Fruit fly (Drosophila melanogaster): Measurements from ENCODE around the gene CG11666.
A peak's percentile ranks its signal among the peaks of the same experiment; 100 is the strongest.

The CG11666 gene

DNA sequence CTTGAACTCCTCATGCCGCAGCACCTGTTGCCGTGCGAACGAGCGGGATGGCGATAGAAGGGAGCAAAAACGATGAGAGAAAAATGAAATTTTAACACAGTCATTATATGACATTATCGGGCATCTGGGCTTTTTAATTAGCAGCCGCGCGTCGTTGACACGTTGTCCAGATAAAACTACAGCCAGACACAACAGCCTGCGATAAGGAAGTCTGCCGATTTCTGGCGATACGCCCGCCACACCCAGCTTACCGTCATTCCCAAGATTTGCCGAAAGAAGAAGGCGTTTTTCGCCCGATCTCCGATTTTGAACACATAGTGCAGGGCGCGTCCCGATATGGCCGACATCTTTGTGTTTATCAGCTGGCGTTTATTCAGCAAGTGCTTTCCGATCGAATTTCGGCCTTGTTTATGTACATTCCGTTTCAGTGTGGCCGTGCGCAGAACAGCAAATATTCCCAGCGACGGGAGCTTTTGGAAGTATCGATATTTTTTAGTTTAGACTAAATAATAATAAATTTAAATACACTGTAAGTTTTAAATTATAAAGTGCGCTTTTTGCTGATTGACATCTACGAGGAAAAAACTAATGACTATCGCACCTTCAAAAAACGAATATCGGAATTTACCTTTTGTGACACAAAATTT lies 43.6 kb downstream of the CG11666 start, which contains the start of gene CG1532 (continued):
- TF ChIP-seq CG5180 (GFP tag; optimal IDR thresholded peaks at IDR 0.05), result no peak
- no peak for TF ChIP-seq Ada2b (GFP tag; IDR thresholded peaks at IDR 0.05)
- TF ChIP-seq CG12659 (GFP tag; optimal IDR thresholded peaks at IDR 0.05), result peak; percentile 61
- TF ChIP-seq bsh (GFP tag; optimal IDR thresholded peaks at IDR 0.05), result no peak
- TF ChIP-seq NFAT (GFP tag; IDR thresholded peaks at IDR 0.05), result no peak
- peak; percentile 64; the same call in 1 of the 2 replicates for TF ChIP-seq unc-4 (GFP tag; IDR thresholded peaks at IDR 0.05; ENCODE audit: partially characterized antibody)
- TF ChIP-seq pita (GFP tag; optimal IDR thresholded peaks at IDR 0.05), result no peak
- no peak for TF ChIP-seq ttk (GFP tag; IDR thresholded peaks at IDR 0.05)
- no peak for TF ChIP-seq CG10274 (GFP tag; optimal IDR thresholded peaks at IDR 0.05)
- TF ChIP-seq psq (GFP tag; optimal IDR thresholded peaks at IDR 0.05), result no peak
- TF ChIP-seq kay (GFP tag; optimal IDR thresholded peaks at IDR 0.05), result no peak
- no peak for TF ChIP-seq otp (GFP tag; IDR thresholded peaks at IDR 0.05)
- no peak for TF ChIP-seq Hand (GFP tag; optimal IDR thresholded peaks at IDR 0.05)
- TF ChIP-seq CG15696 (tag; optimal IDR thresholded peaks at IDR 0.05), result no peak
- no peak for TF ChIP-seq Kr (GFP tag; optimal IDR thresholded peaks at IDR 0.05)
- peak; percentile 58; the same call in 1 of the 3 replicates for TF ChIP-seq CG6791 (GFP tag; IDR thresholded peaks at IDR 0.05; ENCODE audit: partially characterized antibody)
- TF ChIP-seq Abd-B (GFP tag; optimal IDR thresholded peaks at IDR 0.05), result no peak
- no peak for TF ChIP-seq ap (GFP tag; IDR thresholded peaks at IDR 0.05)
- no peak for TF ChIP-seq ind (GFP tag; optimal IDR thresholded peaks at IDR 0.05)
- TF ChIP-seq Rx (GFP tag; IDR thresholded peaks at IDR 0.05), result no peak
- peak; percentile 5 for TF ChIP-seq CG12391 (tag; optimal IDR thresholded peaks at IDR 0.05)
- no peak for TF ChIP-seq corto (GFP tag; optimal IDR thresholded peaks at IDR 0.05)
- no peak for TF ChIP-seq H2.0 (GFP tag; IDR thresholded peaks at IDR 0.05)
- TF ChIP-seq CG13624 (GFP tag; optimal IDR thresholded peaks at IDR 0.05), result no peak
- TF ChIP-seq CG3726 (GFP tag; IDR thresholded peaks at IDR 0.05), result no peak
- TF ChIP-seq wor (GFP tag; IDR thresholded peaks at IDR 0.05), result no peak
- TF ChIP-seq CG4730 (GFP tag; IDR thresholded peaks at IDR 0.05), result no peak
- TF ChIP-seq CG8944 (GFP tag; optimal IDR thresholded peaks at IDR 0.05), result no peak
- TF ChIP-seq nerfin-1 (tag; optimal IDR thresholded peaks at IDR 0.05), result no peak
- no peak for TF ChIP-seq Poxn (GFP tag; IDR thresholded peaks at IDR 0.05)
- TF ChIP-seq CG4360 (GFP tag; IDR thresholded peaks at IDR 0.05), result no peak
- 0 out of 2 replicates have a peak, but pooled peaks have one; percentile 9 for TF ChIP-seq Awh (GFP tag; IDR thresholded peaks at IDR 0.05)
- TF ChIP-seq CG1233 (GFP tag; optimal IDR thresholded peaks at IDR 0.05), result no peak
- no peak for TF ChIP-seq fd64A (GFP tag; optimal IDR thresholded peaks at IDR 0.05)
- TF ChIP-seq prd (optimal IDR thresholded peaks at IDR 0.05), result no peak
- TF ChIP-seq prd (GFP tag; IDR thresholded peaks at IDR 0.05), result no peak
- peak; percentile 20 for TF ChIP-seq Six4 (GFP tag; optimal IDR thresholded peaks at IDR 0.05)
- TF ChIP-seq Opbp (GFP tag; IDR thresholded peaks at IDR 0.05; ENCODE audit: partially characterized antibody), result peak; percentile 57; the same call in 2 of the 3 replicates
- no peak for TF ChIP-seq lbe (GFP tag; optimal IDR thresholded peaks at IDR 0.05)
- TF ChIP-seq Pdp1 (GFP tag; optimal IDR thresholded peaks at IDR 0.05), result peak in 1 of 2 experiments; percentile 8
- peak; percentile 17 for TF ChIP-seq Hmr (GFP tag; optimal IDR thresholded peaks at IDR 0.05)
- TF ChIP-seq so (GFP tag; IDR thresholded peaks at IDR 0.05), result 0 out of 3 replicates have a peak, but pooled peaks have one; percentile 15
- no peak for TF ChIP-seq CG13296 (GFP tag; optimal IDR thresholded peaks at IDR 0.05)
- no peak for TF ChIP-seq CG6654 (GFP tag; optimal IDR thresholded peaks at IDR 0.05)
- no peak for TF ChIP-seq CG5953 (GFP tag; IDR thresholded peaks at IDR 0.05)
- no peak for TF ChIP-seq PHDP (tag; optimal IDR thresholded peaks at IDR 0.05)
- no peak for TF ChIP-seq CG2678 (tag; optimal IDR thresholded peaks at IDR 0.05)
- TF ChIP-seq ranshi (GFP tag; IDR thresholded peaks at IDR 0.05), result no peak
- no peak for TF ChIP-seq CG31224 (GFP tag; IDR thresholded peaks at IDR 0.05)
- TF ChIP-seq pho (GFP tag; optimal IDR thresholded peaks at IDR 0.05), result no peak
